Worm (Caenorhabditis elegans) whole organism, L1 larva: ENCODE results near the gene T14G8.4.

Source experiments
- C04F5.9 ChIP-seq: sonication (generic microtip); optimal IDR thresholded peaks from 2 replicates; lab custom pipeline; 2016; ENCODE audit warnings: missing genetic modification characterization, missing compliant biosample characterization
- C16A3.4 ChIP-seq: fragments of 150-350 bp; optimal IDR thresholded peaks from 2 replicates; lab custom pipeline; 2014; ENCODE audit warnings: missing biosample characterization, missing genetic modification characterization
- C34B4.2 ChIP-seq: sonication (generic microtip); optimal IDR thresholded peaks from 2 replicates; lab custom pipeline; 2017; ENCODE audit warnings: mild to moderate bottlenecking, missing genetic modification characterization, missing compliant biosample characterization
- alr-1 ChIP-seq: fragments of 200-800 bp; sonication (Bioruptor generic); optimal IDR thresholded peaks from 2 replicates; lab custom pipeline; 2018; ENCODE audit warnings: borderline replicate concordance, mild to moderate bottlenecking, missing genetic modification characterization, missing compliant biosample characterization
- aly-2 ChIP-seq: fragments of 150-350 bp; optimal IDR thresholded peaks from 2 replicates; lab custom pipeline; 2014; ENCODE audit warnings: missing biosample characterization, missing genetic modification characterization
- ama-1 ChIP-seq: fragments of 150-350 bp; optimal IDR thresholded peaks from 2 replicates; lab custom pipeline; 2014
- blmp-1 ChIP-seq: fragments of 150-350 bp; optimal IDR thresholded peaks from 2 replicates; lab custom pipeline; 2014; ENCODE audit warnings: missing biosample characterization, missing genetic modification characterization
- ceh-8 ChIP-seq: fragments of 200-800 bp; sonication (Bioruptor generic); optimal IDR thresholded peaks from 2 replicates; lab custom pipeline; 2018; ENCODE audit warnings: mild to moderate bottlenecking, missing genetic modification characterization, moderate library complexity, missing compliant biosample characterization
- ceh-82 ChIP-seq, 3 experiments: fragments of 150-350 bp in 1 of 3; sonication (generic microtip) in 2 of 3; optimal IDR thresholded peaks; 2 replicates each; lab custom pipeline; 2014 to 2017; ENCODE audit warnings: missing biosample characterization in 3 of 3, missing genetic modification characterization in 3 of 3
- ceh-90 ChIP-seq: sonication (generic microtip); optimal IDR thresholded peaks from 2 replicates; lab custom pipeline; 2016; ENCODE audit warnings: missing genetic modification characterization, missing compliant biosample characterization
- dsc-1 ChIP-seq: sonication (generic microtip); optimal IDR thresholded peaks from 2 replicates; lab custom pipeline; 2016; ENCODE audit warnings: mild to moderate bottlenecking, missing genetic modification characterization, missing compliant biosample characterization
- efl-1 ChIP-seq, 4 experiments: fragments of 150-350 bp; optimal IDR thresholded peaks in 3 of 4; peaks in 1 of 4; 1 replicate in 1 of 4; 2 replicates in 3 of 4; lab custom pipeline; 2014; ENCODE audit warnings: missing biosample characterization in 2 of 4, missing genetic modification characterization in 2 of 4, missing genetic modification reagents in 2 of 4
- egl-27 ChIP-seq, 2 experiments: fragments of 150-350 bp in 1 of 2; sonication (generic microtip); optimal IDR thresholded peaks; 3 replicates each; lab custom pipeline; 2017 to 2018; ENCODE audit warnings: missing biosample characterization in 2 of 2, missing genetic modification characterization in 2 of 2, missing genetic modification reagents in 2 of 2
- elt-3 ChIP-seq, 6 experiments: fragments of 150-350 bp in 1 of 6; sonication (generic microtip); optimal IDR thresholded peaks; 2 replicates each; lab custom pipeline; 2017 to 2018; ENCODE audit warnings: missing biosample characterization in 6 of 6, missing genetic modification characterization in 6 of 6, inconsistent platforms in 1 of 6
- fkh-10 ChIP-seq: sonication (generic microtip); optimal IDR thresholded peaks from 2 replicates; lab custom pipeline; 2017; ENCODE audit warnings: missing biosample characterization, missing genetic modification reagents, missing genetic modification characterization
- grh-1 ChIP-seq: fragments of 200-800 bp; sonication (Bioruptor generic); IDR thresholded peaks from 2 replicates; pipeline ENCODE4 v1.3.6; 2022; ENCODE audit warnings: missing genetic modification reagents, missing genetic modification characterization, missing compliant biosample characterization
- hlh-17 ChIP-seq: fragments of 200-800 bp; sonication (Bioruptor generic); optimal IDR thresholded peaks from 2 replicates; lab custom pipeline; 2018; ENCODE audit warnings: missing genetic modification characterization, mild to moderate bottlenecking, missing compliant biosample characterization, moderate library complexity, borderline replicate concordance
- irx-1 ChIP-seq: sonication (generic microtip); optimal IDR thresholded peaks from 2 replicates; lab custom pipeline; 2016; ENCODE audit warnings: missing genetic modification characterization, missing compliant biosample characterization
- isw-1 ChIP-seq: fragments of 200-800 bp; sonication (Bioruptor generic); IDR thresholded peaks from 2 replicates; pipeline ENCODE4 v1.3.6; 2022; ENCODE audit warnings: missing genetic modification characterization, missing compliant biosample characterization
- jun-1 ChIP-seq: fragments of 150-350 bp; optimal IDR thresholded peaks from 2 replicates; lab custom pipeline; 2014; ENCODE audit warnings: missing biosample characterization, missing genetic modification reagents, missing genetic modification characterization
- lin-15B ChIP-seq: fragments of 150-350 bp; sonication (generic microtip); optimal IDR thresholded peaks from 3 replicates; lab custom pipeline; 2014; ENCODE audit warnings: missing biosample characterization, missing genetic modification characterization
- lsy-2 ChIP-seq, 2 experiments: fragments of 150-350 bp; optimal IDR thresholded peaks; 2 replicates each; lab custom pipeline; 2014; ENCODE audit warnings: missing biosample characterization in 2 of 2, missing genetic modification characterization in 2 of 2
- mep-1 ChIP-seq: fragments of 150-350 bp; optimal IDR thresholded peaks from 2 replicates; lab custom pipeline; 2014; ENCODE audit warnings: missing biosample characterization, missing genetic modification characterization
- nhr-11 ChIP-seq: fragments of 150-350 bp; optimal IDR thresholded peaks from 2 replicates; lab custom pipeline; 2014; ENCODE audit warnings: missing biosample characterization, missing genetic modification characterization
- nhr-19 ChIP-seq: fragments of 200-800 bp; sonication (Bioruptor generic); conservative IDR thresholded peaks from 2 replicates; pipeline ENCODE4 v1.3.6; 2022; ENCODE audit warnings: missing genetic modification characterization, missing compliant biosample characterization
- nhr-20 ChIP-seq: sonication (generic microtip); optimal IDR thresholded peaks from 2 replicates; lab custom pipeline; 2016; ENCODE audit warnings: mild to moderate bottlenecking, missing genetic modification characterization, missing compliant biosample characterization
- nhr-237 ChIP-seq: fragments of 150-350 bp; optimal IDR thresholded peaks from 2 replicates; lab custom pipeline; 2014; ENCODE audit warnings: missing biosample characterization, missing genetic modification characterization
- nhr-47 ChIP-seq: sonication (generic microtip); optimal IDR thresholded peaks from 2 replicates; lab custom pipeline; 2016; ENCODE audit warnings: mild to moderate bottlenecking, missing genetic modification characterization, moderate library complexity, missing compliant biosample characterization
- nhr-85 ChIP-seq: sonication (generic microtip); peaks from one replicate; lab custom pipeline; 2016; ENCODE audit warnings: missing genetic modification characterization, inconsistent platforms, missing compliant biosample characterization
- nhr-90 ChIP-seq: sonication (generic microtip); optimal IDR thresholded peaks from 2 replicates; lab custom pipeline; 2016; ENCODE audit warnings: mild to moderate bottlenecking, missing genetic modification characterization, missing compliant biosample characterization; ENCODE audit not compliant: poor library complexity
- pqm-1 ChIP-seq: sonication (generic microtip); optimal IDR thresholded peaks from 3 replicates; lab custom pipeline; 2017; ENCODE audit warnings: missing biosample characterization, missing genetic modification characterization
- skn-1 ChIP-seq: fragments of 150-350 bp; optimal IDR thresholded peaks from 2 replicates; lab custom pipeline; 2014; ENCODE audit warnings: missing biosample characterization, missing genetic modification characterization
- sox-4 ChIP-seq: sonication (generic microtip); optimal IDR thresholded peaks from 2 replicates; lab custom pipeline; 2016; ENCODE audit warnings: missing genetic modification characterization, missing compliant biosample characterization
- sptf-1 ChIP-seq: fragments of 150-350 bp; optimal IDR thresholded peaks from 2 replicates; lab custom pipeline; 2014; ENCODE audit warnings: missing biosample characterization, missing genetic modification characterization
- sup-37 ChIP-seq: fragments of 200-800 bp; sonication (Bioruptor generic); optimal IDR thresholded peaks from 2 replicates; lab custom pipeline; 2018; ENCODE audit warnings: mild to moderate bottlenecking, missing genetic modification characterization, missing compliant biosample characterization
- tbx-2 ChIP-seq: sonication (generic microtip); optimal IDR thresholded peaks from 2 replicates; lab custom pipeline; 2016; ENCODE audit warnings: missing genetic modification characterization, missing compliant biosample characterization
- tlp-1 ChIP-seq: fragments of 150-350 bp; optimal IDR thresholded peaks from 2 replicates; lab custom pipeline; 2014; ENCODE audit warnings: missing biosample characterization, missing genetic modification characterization
- unc-130 ChIP-seq: fragments of 150-350 bp; optimal IDR thresholded peaks from 2 replicates; lab custom pipeline; 2017; ENCODE audit warnings: missing biosample characterization, missing genetic modification characterization, inconsistent platforms
- unc-30 ChIP-seq: sonication (generic microtip); optimal IDR thresholded peaks from 2 replicates; lab custom pipeline; 2017; ENCODE audit warnings: missing biosample characterization, missing genetic modification characterization
- unc-98 ChIP-seq: fragments of 200-800 bp; sonication (Bioruptor generic); IDR thresholded peaks from 2 replicates; pipeline ENCODE4 v1.3.6; 2022; ENCODE audit warnings: missing genetic modification characterization, missing compliant biosample characterization
- zag-1 ChIP-seq: fragments of 150-350 bp; optimal IDR thresholded peaks from 2 replicates; lab custom pipeline; 2014; ENCODE audit warnings: missing biosample characterization, missing genetic modification characterization
- zip-4 ChIP-seq: fragments of 200-800 bp; sonication (Bioruptor generic); optimal IDR thresholded peaks from 2 replicates; lab custom pipeline; 2018; ENCODE audit warnings: mild to moderate bottlenecking, missing genetic modification characterization, moderate library complexity, missing compliant biosample characterization
- ztf-4 ChIP-seq: fragments of 150-350 bp; optimal IDR thresholded peaks from 2 replicates; lab custom pipeline; 2014; ENCODE audit warnings: missing biosample characterization, missing genetic modification characterization

Gene T14G8.4

ce11 chrX:12860711-12861287, 2.9 kb downstream of the T14G8.4 start, which contains the start of gene T14G8.3 (continued):
- TF ChIP-seq ztf-4 = no peak
- TF ChIP-seq ceh-90 (tag; lab: Kevin White, UChicago) = no peak
- peak; percentile 48 for TF ChIP-seq nhr-19 (GFP tag; lab: Robert Waterston, UW)
- no peak for TF ChIP-seq hlh-17 (GFP tag; lab: Kevin White, UChicago)
- peak; percentile 29 to 53 (median 50) for TF ChIP-seq ceh-82 (tag; optimal IDR thresholded peaks at IDR 0.05; lab: Kevin White, UChicago)
- TF ChIP-seq elt-3 (tag; optimal IDR thresholded peaks at IDR 0.05; lab: Kevin White, UChicago) = peak in 2 of 6 experiments; percentile 9 to 62
- peak; percentile 48 for TF ChIP-seq irx-1 (tag; lab: Kevin White, UChicago)
- TF ChIP-seq blmp-1 (tag; lab: Kevin White, UChicago) = peak; percentile 66
- TF ChIP-seq nhr-20 (tag; lab: Kevin White, UChicago) = peak; percentile 75
- no peak for TF ChIP-seq zag-1 (tag; lab: Kevin White, UChicago)
- peak; percentile 30 for TF ChIP-seq C16A3.4
- peak; percentile 57 to 69 for TF ChIP-seq lsy-2 (tag; optimal IDR thresholded peaks at IDR 0.05; lab: Kevin White, UChicago)
- TF ChIP-seq sptf-1 (tag; lab: Kevin White, UChicago) = no peak
- TF ChIP-seq nhr-47 = peak; percentile 47
- peak; percentile 29 to 51 for TF ChIP-seq efl-1 (optimal IDR thresholded peaks at IDR 0.05; lab: Kevin White, UChicago)
- TF ChIP-seq efl-1 (GFP tag; optimal IDR thresholded peaks at IDR 0.05 in 1 of 2; lab: Kevin White, UChicago) = peak; percentile 5 to 91
- no peak for TF ChIP-seq jun-1 (tag; lab: Kevin White, UChicago)
- no peak for TF ChIP-seq unc-130 (tag; lab: Kevin White, UChicago)
- no peak for TF ChIP-seq tlp-1

ce11 chrX:12857701-12858100, 6.0 kb downstream of the T14G8.4 start, which contains the start of gene T14G8.2:
Gene T14G8.2, plus strand, starts transcription at chrX:12858001.
- TF ChIP-seq ama-1 (no peak), zip-4 (GFP tag; lab: Kevin White, UChicago) (no peak), mep-1 (tag; lab: Kevin White, UChicago) (no peak), ztf-4 (no peak), pqm-1 (no peak), unc-30 (tag; lab: Kevin White, UChicago) (no peak), nhr-20 (tag; lab: Kevin White, UChicago) (no peak), tbx-2 (tag; lab: Kevin White, UChicago) (no peak), nhr-237 (no peak), isw-1 (GFP tag; lab: Robert Waterston, UW) (no peak), zag-1 (tag; lab: Kevin White, UChicago) (no peak), grh-1 (GFP tag; lab: Robert Waterston, UW) (no peak), egl-27 (tag; optimal IDR thresholded peaks at IDR 0.05; lab: Kevin White, UChicago) (no peak), skn-1 (tag; lab: Kevin White, UChicago) (no peak)

DNA sequence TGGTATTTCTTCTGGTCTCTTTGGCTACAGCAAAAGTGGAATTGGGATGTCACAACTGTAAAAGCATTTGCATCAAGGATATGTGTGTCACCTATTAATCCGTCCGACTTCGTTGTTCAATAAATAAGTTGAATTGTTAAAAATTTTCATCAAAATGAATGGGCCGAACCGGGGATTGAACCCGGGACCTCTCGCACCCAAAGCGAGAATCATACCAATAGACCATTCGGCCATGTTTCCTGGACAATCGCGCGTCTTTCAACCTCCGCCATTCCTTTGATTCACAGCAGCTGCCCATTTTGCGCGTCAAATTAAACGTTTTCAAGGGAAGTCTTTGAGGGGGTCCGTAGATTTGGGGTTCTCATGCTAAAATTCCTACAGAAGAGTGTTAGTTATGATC, 9.0 kb downstream of the T14G8.4 start:
- TF ChIP-seq efl-1 (optimal IDR thresholded peaks at IDR 0.05; lab: Kevin White, UChicago) = no peak
- peak in 1 of 2 experiments; percentile 74 for TF ChIP-seq efl-1 (GFP tag; optimal IDR thresholded peaks at IDR 0.05 in 1 of 2; lab: Kevin White, UChicago)
- no peak for TF ChIP-seq lin-15B (tag; lab: Kevin White, UChicago)

DNA sequence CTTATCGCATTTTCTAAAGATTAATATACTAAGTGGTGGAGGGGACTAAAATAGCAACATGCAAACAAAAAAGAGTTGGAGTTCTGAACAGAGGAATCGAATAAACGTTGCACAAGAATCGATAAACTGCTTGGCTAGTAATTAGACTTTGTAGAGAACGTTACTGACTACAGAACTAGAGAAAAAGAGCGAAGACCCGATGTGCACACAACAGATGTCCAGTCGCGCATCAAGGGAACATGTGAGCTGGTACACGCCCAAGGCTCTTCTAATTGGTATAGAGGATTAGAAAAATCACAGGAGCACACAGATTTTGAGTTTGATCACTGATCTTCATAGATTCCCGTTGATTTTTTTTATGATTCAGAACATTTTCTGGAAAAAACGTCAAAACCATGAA, 9.6 kb downstream of the T14G8.4 start:
- no peak for TF ChIP-seq alr-1 (tag; lab: Kevin White, UChicago)
- TF ChIP-seq sup-37 (GFP tag; lab: Kevin White, UChicago) = no peak
- TF ChIP-seq nhr-11 (tag; lab: Kevin White, UChicago) = no peak
- no peak for TF ChIP-seq C04F5.9 (tag; lab: Kevin White, UChicago)
- no peak for TF ChIP-seq fkh-10 (GFP tag; lab: Kevin White, UChicago)
- TF ChIP-seq ceh-82 (tag; optimal IDR thresholded peaks at IDR 0.05; lab: Kevin White, UChicago) = no peak
- no peak for TF ChIP-seq aly-2 (tag; lab: Kevin White, UChicago)
- TF ChIP-seq zag-1 (tag; lab: Kevin White, UChicago) = no peak
- peak; percentile 55 for TF ChIP-seq dsc-1 (tag; lab: Kevin White, UChicago)
- no peak for TF ChIP-seq elt-3 (tag; optimal IDR thresholded peaks at IDR 0.05; lab: Kevin White, UChicago)
- TF ChIP-seq tlp-1 = no peak
- no peak for TF ChIP-seq lsy-2 (tag; optimal IDR thresholded peaks at IDR 0.05; lab: Kevin White, UChicago)
- TF ChIP-seq ceh-8 (GFP tag; lab: Kevin White, UChicago) = peak; percentile 5
- TF ChIP-seq ama-1 = no peak
- TF ChIP-seq efl-1 (optimal IDR thresholded peaks at IDR 0.05; lab: Kevin White, UChicago) = no peak
- TF ChIP-seq efl-1 (GFP tag; optimal IDR thresholded peaks at IDR 0.05 in 1 of 2; lab: Kevin White, UChicago) = peak in 1 of 2 experiments; percentile 82
- TF ChIP-seq hlh-17 (GFP tag; lab: Kevin White, UChicago) = no peak
- TF ChIP-seq isw-1 (GFP tag; lab: Robert Waterston, UW) = no peak
- no peak for TF ChIP-seq nhr-47
- TF ChIP-seq sptf-1 (tag; lab: Kevin White, UChicago) = no peak
- no peak for TF ChIP-seq nhr-90
- TF ChIP-seq sox-4 (tag; lab: Kevin White, UChicago) = no peak
- TF ChIP-seq pqm-1 = no peak
- no peak for TF ChIP-seq C34B4.2
- TF ChIP-seq nhr-85 = no peak
- TF ChIP-seq unc-98 (GFP tag; lab: Robert Waterston, UW) = no peak
